Worm (Caenorhabditis elegans): ENCODE data around the gene mthf-1.

DNA sequence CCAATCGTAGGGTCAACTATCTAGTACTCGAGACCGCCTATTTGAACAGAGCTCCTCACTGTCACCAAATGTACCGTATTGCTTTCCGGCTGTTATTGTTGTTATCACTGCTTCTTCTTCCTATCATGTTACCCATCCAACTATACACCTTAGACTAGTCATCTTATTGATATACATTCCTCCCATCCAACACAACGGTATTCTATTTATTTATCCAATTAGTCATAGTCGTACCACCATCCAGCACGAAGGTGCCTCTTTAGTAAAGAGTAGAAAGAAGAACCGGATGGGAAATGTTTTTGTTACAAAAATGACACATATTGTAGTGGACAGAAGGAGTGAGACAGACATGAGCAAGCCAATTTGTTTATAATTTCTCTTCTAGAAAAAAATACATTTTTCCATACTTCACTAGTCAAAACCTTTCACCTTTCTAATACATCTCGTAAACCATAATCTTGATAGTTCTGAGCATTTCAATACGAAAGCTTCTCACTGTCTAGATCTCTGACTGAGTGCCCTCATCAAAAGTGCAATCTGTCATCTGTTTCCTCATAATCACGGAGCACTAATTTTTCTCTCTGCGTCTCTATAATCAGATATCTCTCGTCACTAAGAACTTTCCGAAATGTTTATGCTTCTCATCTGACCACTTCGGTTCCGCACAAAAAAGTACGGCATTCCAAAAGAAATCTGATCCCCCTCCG, 32.7 kb upstream of the mthf-1 start:
- TF ChIP-seq cog-1 (tag; optimal IDR thresholded peaks at IDR 0.05) = no peak
- TF ChIP-seq T22C8.4 (GFP tag; IDR thresholded peaks at IDR 0.05) = no peak
- no peak for TF ChIP-seq ztf-23 (GFP tag; IDR thresholded peaks at IDR 0.05)
- no peak for TF ChIP-seq ztf-29 (GFP tag; IDR thresholded peaks at IDR 0.05)
- TF ChIP-seq tab-1 (GFP tag; IDR thresholded peaks at IDR 0.05) = no peak

Measured in whole organism, midembryonic.